Fruit fly (Drosophila melanogaster): ENCODE measurements around the gene CG13284.

DNA sequence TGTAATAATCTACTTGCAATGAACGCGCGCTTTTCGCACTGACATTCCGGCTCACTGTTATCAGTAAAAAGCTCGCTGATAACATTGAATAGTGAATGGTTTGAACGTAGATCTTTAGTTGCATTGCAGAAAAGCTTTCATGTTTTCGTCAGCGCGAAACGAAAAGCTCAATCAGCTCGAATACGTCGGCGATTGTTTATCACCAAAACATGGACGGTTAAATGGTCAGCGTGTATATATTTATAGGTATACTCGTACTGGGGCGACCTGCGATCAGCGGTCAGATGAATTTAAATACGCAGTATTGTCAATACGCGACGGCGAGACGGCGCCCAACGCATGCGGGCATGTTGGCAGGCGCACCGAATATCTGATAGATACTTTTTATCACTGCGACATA is 37.9 kb upstream of the CG13284 start:
- peak; percentile 49 for TF ChIP-seq CG12768 (GFP tag; optimal IDR thresholded peaks at IDR 0.05)
- TF ChIP-seq CG1620 (GFP tag; optimal IDR thresholded peaks at IDR 0.05), result no peak
- TF ChIP-seq CG14711 (tag; optimal IDR thresholded peaks at IDR 0.05), result no peak
- TF ChIP-seq ovo (GFP tag; optimal IDR thresholded peaks at IDR 0.05), result no peak

All from whole organism, adult.